Fruit fly (Drosophila melanogaster): Measurements from ENCODE around the gene Adi1.
A peak's percentile ranks its signal among the peaks of the same experiment; 100 is the strongest.

Adi1 gene

DNA sequence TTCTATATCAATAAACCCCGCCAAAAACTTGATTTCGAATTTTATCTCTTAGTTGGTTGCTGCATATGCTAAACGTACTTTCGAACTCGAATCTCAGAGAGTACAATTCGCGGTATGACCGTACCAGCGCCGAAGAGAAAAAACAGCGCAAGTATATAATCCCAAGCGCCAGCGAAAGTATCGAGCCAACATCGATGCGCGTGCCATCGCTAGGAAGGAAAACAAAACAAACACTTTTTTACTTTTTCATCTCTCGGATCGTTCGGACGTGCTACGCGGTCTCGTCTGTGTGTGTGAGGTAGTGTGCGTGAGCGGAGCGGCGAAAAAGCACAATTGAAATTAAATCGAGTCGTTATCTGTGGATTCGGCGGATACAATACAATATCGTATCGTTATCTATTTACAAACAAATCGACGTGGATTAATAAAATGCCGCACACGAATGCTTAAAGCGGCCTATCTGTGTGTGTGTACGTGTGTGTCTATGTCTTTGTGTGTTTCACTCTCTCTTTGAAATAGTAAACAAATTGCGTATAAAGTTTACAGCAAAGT is 1.4 kb downstream of the Adi1 start, which contains the start of gene simj (continued):
- TF ChIP-seq grn (GFP tag; optimal IDR thresholded peaks at IDR 0.05) (peak; percentile 68), chn (GFP tag; optimal IDR thresholded peaks at IDR 0.05) (peak; percentile 41), Fer1 (GFP tag; optimal IDR thresholded peaks at IDR 0.05) (peak; percentile 80), CG16863 (GFP tag; optimal IDR thresholded peaks at IDR 0.05) (peak; percentile 73), CG2875 (GFP tag; optimal IDR thresholded peaks at IDR 0.05) (peak; percentile 17), Pdp1 (GFP tag; optimal IDR thresholded peaks at IDR 0.05) (peak; percentile 38 to 55), CG17912 (GFP tag; optimal IDR thresholded peaks at IDR 0.05) (peak; percentile 16), knrl (GFP tag; IDR thresholded peaks at IDR 0.05; ENCODE audit: partially characterized antibody) (peak; percentile 81), gro (GFP tag; optimal IDR thresholded peaks at IDR 0.05) (peak; percentile 55), CG16779 (GFP tag; IDR thresholded peaks at IDR 0.05) (0 out of 2 replicates have a peak, but pooled peaks have one; percentile 27), dmrt99B (tag; optimal IDR thresholded peaks at IDR 0.05) (peak; percentile 34), CG11247 (GFP tag; IDR thresholded peaks at IDR 0.05) (0 out of 2 replicates have a peak, but pooled peaks have one; percentile 13), Eip74EF (GFP tag; optimal IDR thresholded peaks at IDR 0.05) (peak in 1 of 2 experiments; percentile 58), CG14860 (GFP tag; IDR thresholded peaks at IDR 0.05; ENCODE audit: partially characterized antibody) (peak; percentile 55; the same call in 1 of the 3 replicates), CG7556 (GFP tag; optimal IDR thresholded peaks at IDR 0.05) (no peak), pum (GFP tag; optimal IDR thresholded peaks at IDR 0.05) (no peak), CG6654 (GFP tag; optimal IDR thresholded peaks at IDR 0.05) (no peak), Six4 (GFP tag; optimal IDR thresholded peaks at IDR 0.05) (no peak), CG14710 (tag; optimal IDR thresholded peaks at IDR 0.05) (peak; percentile 62), Hr78 (GFP tag; optimal IDR thresholded peaks at IDR 0.05) (no peak), CG34376 (GFP tag; optimal IDR thresholded peaks at IDR 0.05) (peak; percentile 88), ind (GFP tag; optimal IDR thresholded peaks at IDR 0.05) (no peak), exex (tag; optimal IDR thresholded peaks at IDR 0.05) (peak; percentile 67), CG2120 (GFP tag; optimal IDR thresholded peaks at IDR 0.05) (peak; percentile 62), inv (GFP tag; IDR thresholded peaks at IDR 0.05; ENCODE audit: partially characterized antibody) (peak; percentile 72), CG11085 (GFP tag; IDR thresholded peaks at IDR 0.05) (no peak), CG11093 (GFP tag; IDR thresholded peaks at IDR 0.05) (no peak), CG15269 (tag; optimal IDR thresholded peaks at IDR 0.05) (peak; percentile 47), Chrac-16 (GFP tag; optimal IDR thresholded peaks at IDR 0.05) (peak; percentile 21), pros (GFP tag; optimal IDR thresholded peaks at IDR 0.05) (peak; percentile 18), cato (GFP tag; optimal IDR thresholded peaks at IDR 0.05; ENCODE audit: borderline replicate concordance) (no peak), Scr (GFP tag; IDR thresholded peaks at IDR 0.05; ENCODE audit: partially characterized antibody) (peak; percentile 87), CTCF (GFP tag; optimal IDR thresholded peaks at IDR 0.05) (peak; percentile 71), CG16815 (GFP tag; optimal IDR thresholded peaks at IDR 0.05) (no peak), CG8765 (GFP tag; IDR thresholded peaks at IDR 0.05) (no peak), NC2β (GFP tag; optimal IDR thresholded peaks at IDR 0.05) (peak; percentile 52), CG8290 (GFP tag; optimal IDR thresholded peaks at IDR 0.05) (peak; percentile 64), CG8290 (tag; optimal IDR thresholded peaks at IDR 0.05) (peak in 1 of 2 experiments; percentile 87), B-H2 (GFP tag; optimal IDR thresholded peaks at IDR 0.05) (peak; percentile 87), CG15011 (GFP tag; optimal IDR thresholded peaks at IDR 0.05) (no peak)
